Worm (Caenorhabditis elegans) whole organism, L4 larva: ENCODE measurements around the gene jmjd-4.

ENCODE experiments used
- F26F4.8 ChIP-seq: fragments of 200-800 bp; sonication (Bioruptor generic); conservative IDR thresholded peaks from 2 replicates; pipeline ENCODE4 v1.3.6; 2022; ENCODE audit warnings: missing genetic modification characterization, missing compliant biosample characterization
- F44E2.7 ChIP-seq: fragments of 200-800 bp; sonication (Bioruptor generic); IDR thresholded peaks from 2 replicates; pipeline ENCODE4 v2.1.2; 2022; ENCODE audit warnings: missing genetic modification characterization, missing compliant biosample characterization
- F49E8.2 ChIP-seq: sonication (generic microtip); optimal IDR thresholded peaks from 2 replicates; lab custom pipeline; 2016; ENCODE audit warnings: missing compliant biosample characterization, mild to moderate bottlenecking, missing genetic modification characterization, borderline replicate concordance
- T26A8.4 ChIP-seq: fragments of 200-800 bp; sonication (Bioruptor generic); IDR thresholded peaks from 2 replicates; pipeline ENCODE4 v1.3.6; 2022; ENCODE audit warnings: missing genetic modification characterization, missing compliant biosample characterization
- Y48G9A.11 ChIP-seq: fragments of 200-800 bp; sonication (Bioruptor generic); IDR thresholded peaks from 2 replicates; pipeline ENCODE4 v1.3.6; 2022; ENCODE audit warnings: missing genetic modification reagents, missing genetic modification characterization, missing compliant biosample characterization
- ZK546.5 ChIP-seq, 2 experiments: sonication (generic microtip); optimal IDR thresholded peaks; 2 replicates each; lab custom pipeline; 2017; ENCODE audit warnings: missing biosample characterization in 2 of 2, missing genetic modification characterization in 2 of 2
- ama-1 ChIP-seq: fragments of 150-350 bp; optimal IDR thresholded peaks from 2 replicates; lab custom pipeline; 2014; ENCODE audit warnings: inconsistent platforms, mixed read lengths
- ceh-20 ChIP-seq: fragments of 200-800 bp; sonication (Bioruptor generic); IDR thresholded peaks from 2 replicates; pipeline ENCODE4 v1.3.6; 2022; ENCODE audit warnings: missing genetic modification reagents, missing genetic modification characterization, missing compliant biosample characterization
- ceh-28 ChIP-seq: fragments of 150-350 bp; optimal IDR thresholded peaks from 2 replicates; lab custom pipeline; 2014; ENCODE audit warnings: missing biosample characterization, missing genetic modification reagents, missing genetic modification characterization
- ceh-32 ChIP-seq: sonication (generic microtip); optimal IDR thresholded peaks from 2 replicates; lab custom pipeline; 2016; ENCODE audit warnings: mild to moderate bottlenecking, missing genetic modification characterization, missing compliant biosample characterization; ENCODE audit not compliant: poor library complexity
- daf-16 ChIP-seq, 3 experiments: sonication (generic microtip); optimal IDR thresholded peaks; 2 replicates each; lab custom pipeline; 2016 to 2017; ENCODE audit warnings: missing genetic modification characterization in 3 of 3, missing genetic modification reagents in 3 of 3, mild to moderate bottlenecking in 2 of 3, missing compliant biosample characterization in 2 of 3, missing biosample characterization in 1 of 3, moderate library complexity in 1 of 3
- dmd-8 ChIP-seq: fragments of 200-800 bp; sonication (Bioruptor generic); IDR thresholded peaks from 2 replicates; pipeline ENCODE4 v1.3.6; 2022; ENCODE audit warnings: missing genetic modification characterization, missing compliant biosample characterization
- dve-1 ChIP-seq: sonication (generic microtip); optimal IDR thresholded peaks from 2 replicates; lab custom pipeline; 2017; ENCODE audit warnings: antibody characterized with exemption, mild to moderate bottlenecking, missing genetic modification characterization, missing compliant biosample characterization; ENCODE audit not compliant: insufficient read depth
- egl-27 ChIP-seq: sonication (generic microtip); optimal IDR thresholded peaks from 3 replicates; lab custom pipeline; 2017; ENCODE audit warnings: missing biosample characterization, missing genetic modification reagents, missing genetic modification characterization
- gei-8 ChIP-seq: fragments of 200-800 bp; sonication (Bioruptor generic); optimal IDR thresholded peaks from 2 replicates; lab custom pipeline; 2018; ENCODE audit warnings: mild to moderate bottlenecking, missing genetic modification characterization, missing compliant biosample characterization
- hif-1 ChIP-seq, 2 experiments: sonication (generic microtip); optimal IDR thresholded peaks; 2 replicates each; lab custom pipeline; 2016 to 2017; ENCODE audit warnings: missing compliant biosample characterization in 2 of 2, missing genetic modification characterization in 2 of 2, missing genetic modification reagents in 2 of 2, missing genotype in 2 of 2, mild to moderate bottlenecking in 1 of 2
- hlh-11 ChIP-seq: fragments of 200-800 bp; sonication (Bioruptor generic); optimal IDR thresholded peaks from 2 replicates; lab custom pipeline; 2018; ENCODE audit warnings: mild to moderate bottlenecking, missing genetic modification characterization, missing compliant biosample characterization
- hlh-30 ChIP-seq: sonication (generic microtip); optimal IDR thresholded peaks from 2 replicates; lab custom pipeline; 2017; ENCODE audit warnings: antibody characterized with exemption, mild to moderate bottlenecking, missing genetic modification characterization, missing compliant biosample characterization; ENCODE audit not compliant: insufficient read depth
- hmg-1.1 ChIP-seq: fragments of 200-800 bp; sonication (Bioruptor generic); IDR thresholded peaks from 2 replicates; pipeline ENCODE4 v1.3.6; 2022; ENCODE audit warnings: missing genetic modification reagents, missing genetic modification characterization, missing compliant biosample characterization
- jun-1 ChIP-seq: fragments of 150-350 bp; optimal IDR thresholded peaks from 2 replicates; lab custom pipeline; 2014; ENCODE audit warnings: missing biosample characterization, missing genetic modification reagents, missing genetic modification characterization
- lin-1 ChIP-seq: fragments of 200-800 bp; sonication (Bioruptor generic); IDR thresholded peaks from 2 replicates; pipeline ENCODE4 v1.3.6; 2022; ENCODE audit warnings: missing genetic modification reagents, missing genetic modification characterization, missing compliant biosample characterization
- lin-38 ChIP-seq: fragments of 200-800 bp; sonication (Bioruptor generic); IDR thresholded peaks from 2 replicates; pipeline ENCODE4 v1.3.6; 2022; ENCODE audit warnings: missing genetic modification reagents, missing genetic modification characterization, missing compliant biosample characterization
- lin-39 ChIP-seq: fragments of 150-350 bp; optimal IDR thresholded peaks from 2 replicates; lab custom pipeline; 2014; ENCODE audit warnings: missing biosample characterization, missing genetic modification reagents, missing genetic modification characterization
- lsy-2 ChIP-seq, 2 experiments: fragments of 150-350 bp in 1 of 2; sonication (generic microtip) in 1 of 2; optimal IDR thresholded peaks; 2 replicates each; lab custom pipeline; 2014 to 2017; ENCODE audit warnings: missing biosample characterization in 2 of 2, missing genetic modification characterization in 2 of 2
- mdl-1 ChIP-seq, 2 experiments: fragments of 150-350 bp in 1 of 2; sonication (generic microtip) in 1 of 2; optimal IDR thresholded peaks; 2 replicates each; lab custom pipeline; 2014 to 2017; ENCODE audit warnings: missing biosample characterization in 2 of 2, missing genetic modification characterization in 2 of 2
- mep-1 ChIP-seq: fragments of 150-350 bp; sonication (generic microtip); optimal IDR thresholded peaks from 3 replicates; lab custom pipeline; 2014; ENCODE audit warnings: missing biosample characterization, missing genetic modification characterization
- mes-2 ChIP-seq: sonication (generic microtip); optimal IDR thresholded peaks from 2 replicates; lab custom pipeline; 2016; ENCODE audit warnings: missing genotype, mild to moderate bottlenecking, missing genetic modification characterization, missing compliant biosample characterization; ENCODE audit not compliant: poor library complexity, severe bottlenecking
- mxl-2 ChIP-seq: fragments of 200-800 bp; sonication (Bioruptor generic); conservative IDR thresholded peaks from 2 replicates; pipeline ENCODE4 v1.3.6; 2022; ENCODE audit warnings: missing genetic modification reagents, missing genetic modification characterization, missing compliant biosample characterization
- mxl-3 ChIP-seq: fragments of 200-800 bp; sonication (Bioruptor generic); optimal IDR thresholded peaks from 2 replicates; lab custom pipeline; 2018; ENCODE audit warnings: mild to moderate bottlenecking, missing genetic modification characterization, missing compliant biosample characterization
- nhr-10 ChIP-seq: fragments of 150-350 bp; optimal IDR thresholded peaks from 2 replicates; lab custom pipeline; 2014; ENCODE audit warnings: missing biosample characterization, missing genetic modification characterization
- nhr-28 ChIP-seq: fragments of 150-350 bp; optimal IDR thresholded peaks from 2 replicates; lab custom pipeline; 2014; ENCODE audit warnings: missing biosample characterization, missing genetic modification characterization
- nhr-41 ChIP-seq: fragments of 200-800 bp; sonication (Bioruptor generic); IDR thresholded peaks from 2 replicates; pipeline ENCODE4 v1.3.6; 2022; ENCODE audit warnings: missing genetic modification reagents, missing genetic modification characterization, missing compliant biosample characterization
- nhr-42 ChIP-seq: fragments of 200-800 bp; sonication (Bioruptor generic); IDR thresholded peaks from 2 replicates; pipeline ENCODE4 v1.3.6; 2022; ENCODE audit warnings: missing genetic modification characterization, missing compliant biosample characterization
- nhr-6 ChIP-seq: fragments of 150-350 bp; optimal IDR thresholded peaks from 2 replicates; lab custom pipeline; 2014; ENCODE audit warnings: missing biosample characterization, missing genetic modification characterization
- nhr-76 ChIP-seq: fragments of 150-350 bp; optimal IDR thresholded peaks from 2 replicates; lab custom pipeline; 2014; ENCODE audit warnings: missing biosample characterization, missing genetic modification characterization
- pqm-1 ChIP-seq: sonication (generic microtip); optimal IDR thresholded peaks from 2 replicates; lab custom pipeline; 2017; ENCODE audit warnings: missing biosample characterization, missing genetic modification characterization
- saeg-2 ChIP-seq: fragments of 200-800 bp; sonication (Bioruptor generic); IDR thresholded peaks from 2 replicates; pipeline ENCODE4 v1.3.6; 2022; ENCODE audit warnings: missing genetic modification reagents, missing genetic modification characterization, missing compliant biosample characterization
- skn-1 ChIP-seq: fragments of 150-350 bp; optimal IDR thresholded peaks from 2 replicates; lab custom pipeline; 2014; ENCODE audit warnings: missing biosample characterization, missing genetic modification characterization
- unc-62 ChIP-seq, 3 experiments: fragments of 150-350 bp in 1 of 3; sonication (generic microtip); optimal IDR thresholded peaks in 2 of 3; peaks in 1 of 3; 1 replicate in 1 of 3; 2 replicates in 2 of 3; lab custom pipeline; 2014 to 2017; ENCODE audit warnings: missing biosample characterization in 3 of 3, missing genetic modification characterization in 3 of 3, missing genetic modification reagents in 3 of 3, missing genotype in 1 of 3
- vab-7 ChIP-seq: fragments of 200-800 bp; sonication (Bioruptor generic); IDR thresholded peaks from 2 replicates; pipeline ENCODE4 v1.3.6; 2022; ENCODE audit warnings: missing genetic modification reagents, missing genetic modification characterization, missing compliant biosample characterization
- zag-1 ChIP-seq: fragments of 150-350 bp; optimal IDR thresholded peaks from 2 replicates; lab custom pipeline; 2014; ENCODE audit warnings: missing biosample characterization, missing genetic modification characterization
- zfp-2 ChIP-seq: sonication (generic microtip); optimal IDR thresholded peaks from 2 replicates; lab custom pipeline; 2016; ENCODE audit warnings: mild to moderate bottlenecking, missing genetic modification characterization, missing compliant biosample characterization
- ztf-7 ChIP-seq: fragments of 150-350 bp; optimal IDR thresholded peaks from 2 replicates; lab custom pipeline; 2014; ENCODE audit warnings: missing biosample characterization, missing genetic modification characterization

jmjd-4 gene

ce11 chrIII:10331232-10331631 is 2.6 kb downstream of the jmjd-4 start (continued):
- TF ChIP-seq lin-1 (GFP tag; lab: Robert Waterston, UW) (no peak), egl-27 (no peak), lin-38 (GFP tag; lab: Robert Waterston, UW) (no peak), ZK546.5 (tag; optimal IDR thresholded peaks at IDR 0.05; lab: Kevin White, UChicago) (no peak), mes-2 (tag; lab: Kevin White, UChicago) (no peak), hif-1 (tag; optimal IDR thresholded peaks at IDR 0.05; lab: Kevin White, UChicago) (peak in 1 of 2 experiments; percentile 25), zag-1 (no peak), dmd-8 (GFP tag; lab: Robert Waterston, UW) (no peak), F49E8.2 (tag; lab: Kevin White, UChicago) (no peak), F26F4.8 (GFP tag; lab: Robert Waterston, UW) (no peak)

- TF ChIP-seq saeg-2 (GFP tag; lab: Robert Waterston, UW) (no peak), lin-1 (GFP tag; lab: Robert Waterston, UW) (no peak), zfp-2 (tag; lab: Kevin White, UChicago) (no peak), lsy-2 (tag; optimal IDR thresholded peaks at IDR 0.05; lab: Kevin White, UChicago) (no peak), nhr-76 (no peak), nhr-41 (GFP tag; lab: Robert Waterston, UW) (no peak), ceh-20 (GFP tag; lab: Robert Waterston, UW) (no peak), gei-8 (GFP tag; lab: Kevin White, UChicago) (no peak), unc-62 (GFP tag; optimal IDR thresholded peaks at IDR 0.05 in 1 of 2; lab: Kevin White, UChicago) (no peak), unc-62 (tag; optimal IDR thresholded peaks at IDR 0.05; lab: Kevin White, UChicago) (no peak), vab-7 (GFP tag; lab: Robert Waterston, UW) (no peak), T26A8.4 (GFP tag; lab: Robert Waterston, UW) (no peak), Y48G9A.11 (GFP tag; lab: Robert Waterston, UW) (no peak), mdl-1 (tag; optimal IDR thresholded peaks at IDR 0.05; lab: Kevin White, UChicago) (no peak), nhr-42 (GFP tag; lab: Robert Waterston, UW) (no peak), lin-38 (GFP tag; lab: Robert Waterston, UW) (no peak), jun-1 (tag; lab: Kevin White, UChicago) (no peak), dmd-8 (GFP tag; lab: Robert Waterston, UW) (no peak), F49E8.2 (tag; lab: Kevin White, UChicago) (no peak), mxl-2 (GFP tag; lab: Robert Waterston, UW) (no peak), F44E2.7 (GFP tag; lab: Robert Waterston, UW) (no peak)
These were observed 3.3 kb downstream of the jmjd-4 start, which contains the start of gene nex-2 for ce11 chrIII:10330372-10331062. Gene nex-2, minus strand, starts transcription at chrIII:10330422.

- TF ChIP-seq lin-39 (tag; lab: Kevin White, UChicago), result no peak
- TF ChIP-seq ama-1 (lab: Kevin White, UChicago), result no peak
- TF ChIP-seq F26F4.8 (GFP tag; lab: Robert Waterston, UW), result no peak
- no peak for TF ChIP-seq nhr-6 (tag; lab: Kevin White, UChicago)
- peak; percentile 62 for TF ChIP-seq hlh-11 (tag; lab: Kevin White, UChicago)
- peak in 1 of 2 experiments; percentile 61 for TF ChIP-seq daf-16 (GFP tag; optimal IDR thresholded peaks at IDR 0.05; lab: Kevin White, UChicago)
- TF ChIP-seq daf-16 (tag; optimal IDR thresholded peaks at IDR 0.05; lab: Kevin White, UChicago), result peak; percentile 87
- TF ChIP-seq ceh-32 (tag; lab: Kevin White, UChicago), result no peak
- peak; percentile 63 for TF ChIP-seq dve-1 (tag; lab: Kevin White, UChicago)
- TF ChIP-seq nhr-10 (tag; lab: Kevin White, UChicago), result no peak
- no peak for TF ChIP-seq hmg-1.1 (GFP tag; lab: Robert Waterston, UW)
- TF ChIP-seq mep-1 (tag; lab: Kevin White, UChicago), result peak; percentile 37
- no peak for TF ChIP-seq ceh-20 (GFP tag; lab: Robert Waterston, UW)
- TF ChIP-seq hif-1 (tag; optimal IDR thresholded peaks at IDR 0.05; lab: Kevin White, UChicago), result peak in 1 of 2 experiments; percentile 46
- TF ChIP-seq mxl-3 (GFP tag; lab: Kevin White, UChicago), result peak; percentile 44
- TF ChIP-seq ztf-7 (tag; lab: Kevin White, UChicago), result no peak
- peak; percentile 23 for TF ChIP-seq pqm-1 (tag; lab: Kevin White, UChicago)
- no peak for TF ChIP-seq skn-1
- TF ChIP-seq mdl-1 (tag; optimal IDR thresholded peaks at IDR 0.05; lab: Kevin White, UChicago), result peak in 1 of 2 experiments; percentile 25
- peak; percentile 52 for TF ChIP-seq hlh-30
- no peak for TF ChIP-seq ZK546.5 (tag; optimal IDR thresholded peaks at IDR 0.05; lab: Kevin White, UChicago)
- TF ChIP-seq zfp-2 (tag; lab: Kevin White, UChicago), result no peak
- peak; percentile 62 for TF ChIP-seq nhr-28
- no peak for TF ChIP-seq ceh-28 (tag; lab: Kevin White, UChicago)
- TF ChIP-seq lsy-2 (tag; optimal IDR thresholded peaks at IDR 0.05; lab: Kevin White, UChicago), result peak in 1 of 2 experiments; percentile 12
These were observed 4.0 kb downstream of the jmjd-4 start for ce11 chrIII:10329811-10330210.
